Fruit fly (Drosophila melanogaster) whole organism, embryonic: ENCODE data around the gene Inx5.

Experiments
- Ada2b ChIP-seq: fragments of 200-800 bp; sonication (Bioruptor generic); IDR thresholded peaks from 2 replicates; pipeline ENCODE4 v1.3.6; 2022; ENCODE audit warnings: missing biosample characterization, missing genetic modification characterization
- Aef1 ChIP-seq: fragments of 200-800 bp; sonication (Bioruptor generic); IDR thresholded peaks from 3 replicates; pipeline ENCODE4 v1.3.6; 2022; ENCODE audit warnings: missing biosample characterization, missing genetic modification characterization
- CG10267 ChIP-seq: fragments of 200-800 bp; sonication (Bioruptor generic); optimal IDR thresholded peaks from 2 replicates; lab custom pipeline; 2018; ENCODE audit warnings: missing biosample characterization, mild to moderate bottlenecking, missing genetic modification characterization, moderate library complexity
- CG10431 ChIP-seq: fragments of 200-800 bp; sonication (Bioruptor generic); optimal IDR thresholded peaks from 3 replicates; lab custom pipeline; 2018; ENCODE audit warnings: missing biosample characterization, mild to moderate bottlenecking, missing genetic modification characterization
- CG11093 ChIP-seq: fragments of 200-800 bp; sonication (Bioruptor generic); IDR thresholded peaks from 3 replicates; pipeline ENCODE4 v1.3.6; 2022; ENCODE audit warnings: missing biosample characterization, missing genetic modification characterization
- CG12391 ChIP-seq: fragments of 200-800 bp; sonication (Bioruptor generic); optimal IDR thresholded peaks from 3 replicates; lab custom pipeline; 2018; ENCODE audit warnings: missing biosample characterization, mild to moderate bottlenecking, missing genetic modification characterization, moderate library complexity
- CG14667 ChIP-seq: fragments of 200-800 bp; sonication (Bioruptor generic); IDR thresholded peaks from 2 replicates; pipeline ENCODE4 v1.3.6; 2022; ENCODE audit warnings: missing biosample characterization, missing genetic modification characterization
- CG15269 ChIP-seq: fragments of 200-800 bp; sonication (Bioruptor generic); optimal IDR thresholded peaks from 2 replicates; lab custom pipeline; 2018; ENCODE audit warnings: missing biosample characterization, mild to moderate bottlenecking, missing genetic modification characterization, moderate library complexity
- CG15601 ChIP-seq: fragments of 200-800 bp; sonication (Bioruptor generic); optimal IDR thresholded peaks from 3 replicates; lab custom pipeline; 2019; ENCODE audit warnings: missing biosample characterization, mild to moderate bottlenecking, missing genetic modification characterization, moderate library complexity
- CG17568 ChIP-seq: fragments of 200-800 bp; sonication (Bioruptor generic); optimal IDR thresholded peaks from 2 replicates; lab custom pipeline; 2018; ENCODE audit warnings: missing biosample characterization, mild to moderate bottlenecking, missing genetic modification characterization, moderate library complexity
- CG2889 ChIP-seq: fragments of 200-800 bp; sonication (Bioruptor generic); IDR thresholded peaks from 3 replicates; pipeline ENCODE4 v1.3.6; 2022; ENCODE audit warnings: missing biosample characterization, missing genetic modification characterization
- CG31365 ChIP-seq: fragments of 200-800 bp; sonication (Bioruptor generic); optimal IDR thresholded peaks from 2 replicates; lab custom pipeline; 2018; ENCODE audit warnings: missing biosample characterization, mild to moderate bottlenecking, missing genetic modification characterization
- CG4282 ChIP-seq: fragments of 200-800 bp; sonication (Bioruptor generic); optimal IDR thresholded peaks from 2 replicates; lab custom pipeline; 2016; ENCODE audit warnings: missing biosample characterization, missing genetic modification characterization
- CG4404 ChIP-seq: fragments of 200-800 bp; sonication (Bioruptor generic); IDR thresholded peaks from 2 replicates; pipeline ENCODE4 v1.3.6; 2022; ENCODE audit warnings: missing biosample characterization, missing genetic modification characterization
- CG7372 ChIP-seq: fragments of 200-800 bp; sonication (Bioruptor generic); IDR thresholded peaks from 2 replicates; pipeline ENCODE4 v1.3.6; 2022; ENCODE audit warnings: missing biosample characterization, missing genetic modification characterization
- CG8924 ChIP-seq: fragments of 200-800 bp; optimal IDR thresholded peaks from 3 replicates; lab custom pipeline; 2019; ENCODE audit warnings: missing biosample characterization, mild to moderate bottlenecking, missing genetic modification characterization, moderate library complexity
- CG9437 ChIP-seq: fragments of 200-800 bp; sonication (Bioruptor generic); optimal IDR thresholded peaks from 2 replicates; lab custom pipeline; 2018; ENCODE audit warnings: missing biosample characterization, mild to moderate bottlenecking, missing genetic modification characterization
- CG9609 ChIP-seq: fragments of 200-800 bp; sonication (Bioruptor generic); optimal IDR thresholded peaks from 3 replicates; lab custom pipeline; 2016; ENCODE audit warnings: missing biosample characterization, missing genetic modification characterization
- Ets97D ChIP-seq: fragments of 200-800 bp; sonication (Bioruptor generic); optimal IDR thresholded peaks from 3 replicates; lab custom pipeline; 2016; ENCODE audit warnings: missing biosample characterization, missing genetic modification characterization
- HmgD ChIP-seq: fragments of 200-800 bp; sonication (Bioruptor generic); optimal IDR thresholded peaks from 3 replicates; lab custom pipeline; 2016; ENCODE audit warnings: missing biosample characterization, missing genetic modification characterization
- MBD-R2 ChIP-seq: fragments of 200-800 bp; sonication (Bioruptor generic); IDR thresholded peaks from 2 replicates; pipeline ENCODE4 v1.3.6; 2022; ENCODE audit warnings: missing biosample characterization, missing genetic modification characterization
- MESR4 ChIP-seq: fragments of 200-800 bp; sonication (Bioruptor generic); optimal IDR thresholded peaks from 2 replicates; lab custom pipeline; 2018; ENCODE audit warnings: missing biosample characterization, mild to moderate bottlenecking, missing genetic modification characterization, moderate library complexity
- Med ChIP-seq: fragments of 200-800 bp; sonication (Bioruptor generic); peaks from one replicate; lab custom pipeline; 2016; ENCODE audit warnings: missing biosample characterization, missing genetic modification characterization, mild to moderate bottlenecking, inconsistent platforms, moderate library complexity
- Mes4 ChIP-seq: fragments of 200-800 bp; sonication (Bioruptor generic); optimal IDR thresholded peaks from 2 replicates; lab custom pipeline; 2016; ENCODE audit warnings: missing biosample characterization, missing genetic modification characterization
- Mrtf ChIP-seq: fragments of 200-800 bp; sonication (Bioruptor generic); IDR thresholded peaks from 3 replicates; pipeline ENCODE4 v1.3.6; 2022; ENCODE audit warnings: missing biosample characterization, missing genetic modification characterization
- NC2β ChIP-seq: fragments of 200-800 bp; sonication (Bioruptor generic); optimal IDR thresholded peaks from 2 replicates; lab custom pipeline; 2016; ENCODE audit warnings: missing biosample characterization, missing genetic modification characterization
- Sry-β ChIP-seq: fragments of 200-800 bp; sonication (Bioruptor generic); optimal IDR thresholded peaks from 2 replicates; lab custom pipeline; 2018; ENCODE audit warnings: missing biosample characterization, mild to moderate bottlenecking, missing genetic modification characterization, moderate library complexity
- Ssrp ChIP-seq: fragments of 200-800 bp; sonication (Bioruptor generic); optimal IDR thresholded peaks from 2 replicates; lab custom pipeline; 2018; ENCODE audit warnings: missing biosample characterization, mild to moderate bottlenecking, missing genetic modification characterization, moderate library complexity
- Tbp ChIP-seq: fragments of >200 bp; optimal IDR thresholded peaks from 2 replicates; lab custom pipeline; 2018; ENCODE audit warnings: missing biosample characterization, missing genetic modification characterization
- YL-1 ChIP-seq: fragments of 200-800 bp; sonication (Bioruptor generic); optimal IDR thresholded peaks from 3 replicates; lab custom pipeline; 2017; ENCODE audit warnings: missing biosample characterization, mild to moderate bottlenecking, missing genetic modification characterization
- cato ChIP-seq: fragments of 200-800 bp; sonication (Bioruptor generic); optimal IDR thresholded peaks from 2 replicates; lab custom pipeline; 2016; ENCODE audit warnings: missing biosample characterization, missing genetic modification characterization, borderline replicate concordance
- da ChIP-seq: fragments of 200-800 bp; sonication (Bioruptor generic); optimal IDR thresholded peaks from 2 replicates; lab custom pipeline; 2016; ENCODE audit warnings: missing biosample characterization, missing genetic modification characterization
- danr ChIP-seq: fragments of 200-800 bp; sonication (Bioruptor generic); IDR thresholded peaks from 2 replicates; pipeline ENCODE4 v1.3.6; 2022; ENCODE audit warnings: missing biosample characterization, missing genetic modification characterization
- dati ChIP-seq: fragments of 200-800 bp; sonication (Bioruptor generic); IDR thresholded peaks from 2 replicates; pipeline ENCODE4 v1.3.6; 2022; ENCODE audit warnings: missing biosample characterization, missing genetic modification characterization
- dysf ChIP-seq: fragments of 200-800 bp; sonication (Bioruptor generic); IDR thresholded peaks from 3 replicates; pipeline ENCODE4 v1.3.6; 2022; ENCODE audit warnings: missing biosample characterization, missing genetic modification characterization
- gce ChIP-seq: fragments of 200-800 bp; sonication (Bioruptor generic); IDR thresholded peaks from 3 replicates; pipeline ENCODE4 v1.3.6; 2022; ENCODE audit warnings: missing biosample characterization, missing genetic modification characterization
- lilli ChIP-seq: fragments of 200-800 bp; sonication (Bioruptor generic); optimal IDR thresholded peaks from 3 replicates; lab custom pipeline; 2016; ENCODE audit warnings: missing biosample characterization, missing genetic modification characterization
- lov ChIP-seq, 2 experiments: fragments of 200-800 bp in 1 of 2; fragments of >200 bp in 1 of 2; sonication (Bioruptor generic) in 1 of 2; IDR thresholded peaks in 1 of 2; optimal IDR thresholded peaks in 1 of 2; 2 replicates in 1 of 2; 3 replicates in 1 of 2; pipeline versions ENCODE4 v1.3.6 to Lab custom; 2017 to 2022; ENCODE audit warnings: missing biosample characterization in 1 of 2, missing genetic modification characterization in 1 of 2
- mirr ChIP-seq: fragments of 200-800 bp; sonication (Bioruptor generic); optimal IDR thresholded peaks from 3 replicates; lab custom pipeline; 2018; ENCODE audit warnings: missing biosample characterization, mild to moderate bottlenecking, missing genetic modification characterization
- nau ChIP-seq: fragments of 200-800 bp; sonication (Bioruptor generic); optimal IDR thresholded peaks from 3 replicates; lab custom pipeline; 2017; ENCODE audit warnings: missing biosample characterization, mild to moderate bottlenecking, missing genetic modification characterization, missing genetic modification reagents
- pfk ChIP-seq: fragments of 200-800 bp; sonication (Bioruptor generic); optimal IDR thresholded peaks from 2 replicates; lab custom pipeline; 2018; ENCODE audit warnings: missing biosample characterization, mild to moderate bottlenecking, missing genetic modification characterization, moderate library complexity
- pnt ChIP-seq: fragments of 200-800 bp; sonication (Bioruptor generic); optimal IDR thresholded peaks from 3 replicates; lab custom pipeline; 2016; ENCODE audit warnings: missing biosample characterization, missing genetic modification characterization
- ro ChIP-seq: fragments of 200-800 bp; sonication (Bioruptor generic); IDR thresholded peaks from 2 replicates; pipeline ENCODE4 v1.3.6; 2022; ENCODE audit warnings: missing biosample characterization, missing genetic modification characterization
- scrt ChIP-seq: fragments of 200-800 bp; sonication (Bioruptor generic); optimal IDR thresholded peaks from 2 replicates; lab custom pipeline; 2018; ENCODE audit warnings: missing biosample characterization, mild to moderate bottlenecking, missing genetic modification characterization, moderate library complexity
- sd ChIP-seq: fragments of 200-800 bp; sonication (Bioruptor generic); optimal IDR thresholded peaks from 3 replicates; lab custom pipeline; 2018; ENCODE audit warnings: missing biosample characterization, mild to moderate bottlenecking, missing genetic modification characterization, moderate library complexity
- sisA ChIP-seq: fragments of 200-800 bp; sonication (Bioruptor generic); IDR thresholded peaks from 2 replicates; pipeline ENCODE4 v1.3.6; 2022; ENCODE audit warnings: missing biosample characterization, missing genetic modification characterization
- slp2 ChIP-seq: fragments of 200-800 bp; sonication (Bioruptor generic); optimal IDR thresholded peaks from 2 replicates; lab custom pipeline; 2016; ENCODE audit warnings: missing biosample characterization, missing genetic modification characterization
- ttk ChIP-seq: fragments of 200-800 bp; sonication (Bioruptor generic); IDR thresholded peaks from 2 replicates; pipeline ENCODE4 v2.1.2; 2022; ENCODE audit warnings: missing biosample characterization, missing genetic modification characterization
- wor ChIP-seq: fragments of 200-800 bp; sonication (Bioruptor generic); IDR thresholded peaks from 2 replicates; pipeline ENCODE4 v1.3.6; 2022; ENCODE audit warnings: missing biosample characterization, missing genetic modification characterization
- zfh2 ChIP-seq: fragments of 200-800 bp; sonication (Bioruptor generic); optimal IDR thresholded peaks from 2 replicates; lab custom pipeline; 2016; ENCODE audit warnings: missing biosample characterization, missing genetic modification characterization

Gene Inx5

dm6 chrX:19179696-19180255 lies 9.1 kb upstream of the Inx5 start, which contains the start of the genes CG7556 and CG7453 (continued):
- peak; percentile 28 for TF ChIP-seq scrt (GFP tag; lab: Kevin White, UChicago)
- peak; percentile 68 for TF ChIP-seq CG15601 (tag; lab: Kevin White, UChicago)
- TF ChIP-seq Ets97D (GFP tag; lab: Kevin White, UChicago): peak; percentile 61
- no peak for TF ChIP-seq gce (GFP tag; lab: Robert Waterston, UW)
- TF ChIP-seq pfk: no peak
- TF ChIP-seq danr: 0 out of 2 replicates have a peak, but pooled peaks have one; percentile 5
- no peak for TF ChIP-seq CG31365 (tag; lab: Kevin White, UChicago)
- TF ChIP-seq CG14667 (GFP tag; lab: Robert Waterston, UW): peak; percentile 28; the same call in 1 of the 2 replicates
- TF ChIP-seq Aef1 (GFP tag; lab: Robert Waterston, UW): peak; percentile 55
- TF ChIP-seq CG4282 (GFP tag; lab: Kevin White, UChicago): no peak
- TF ChIP-seq Sry-β (GFP tag; lab: Kevin White, UChicago): peak; percentile 92
- no peak for TF ChIP-seq Tbp (GFP tag; lab: Kevin White, UChicago)
- peak; percentile 67 for TF ChIP-seq pnt (GFP tag; lab: Kevin White, UChicago)
- peak; percentile 54; the same call in 1 of the 2 replicates for TF ChIP-seq wor (GFP tag; lab: Robert Waterston, UW)
- peak; percentile 90 for TF ChIP-seq Med (GFP tag; lab: Kevin White, UChicago)
- TF ChIP-seq CG15269: peak; percentile 77
- no peak for TF ChIP-seq ttk (GFP tag; lab: Robert Waterston, UW)
- TF ChIP-seq CG8924 (tag; lab: Kevin White, UChicago): peak; percentile 61
- TF ChIP-seq MESR4 (GFP tag; lab: Kevin White, UChicago): no peak
- TF ChIP-seq CG10431 (GFP tag; lab: Kevin White, UChicago): peak; percentile 18
- no peak for TF ChIP-seq CG11093 (GFP tag; lab: Robert Waterston, UW)
- no peak for TF ChIP-seq mirr (GFP tag; lab: Kevin White, UChicago)
- no peak for TF ChIP-seq dati
- peak; percentile 54 for TF ChIP-seq Mes4
- TF ChIP-seq CG9609 (GFP tag; lab: Kevin White, UChicago): peak; percentile 77
- peak; percentile 45 for TF ChIP-seq cato
- TF ChIP-seq nau (GFP tag; lab: Kevin White, UChicago): peak; percentile 34
- TF ChIP-seq slp2 (GFP tag; lab: Kevin White, UChicago): peak; percentile 78
- peak; percentile 70 for TF ChIP-seq Ssrp (tag; lab: Kevin White, UChicago)
- TF ChIP-seq lilli (GFP tag; lab: Kevin White, UChicago): peak; percentile 87
- TF ChIP-seq Mrtf (GFP tag; lab: Robert Waterston, UW): no peak
- TF ChIP-seq sd (tag; lab: Kevin White, UChicago): peak; percentile 4
- peak; percentile 54; the same call in 1 of the 2 replicates for TF ChIP-seq sisA (GFP tag; lab: Robert Waterston, UW)
- TF ChIP-seq ro: no peak
- peak; percentile 44 for TF ChIP-seq CG17568
- TF ChIP-seq Ada2b (GFP tag; lab: Robert Waterston, UW): peak; percentile 45; the same call in 1 of the 2 replicates
- 0 out of 3 replicates have a peak, but pooled peaks have one; percentile 54 for TF ChIP-seq CG2889
- peak; percentile 80 for TF ChIP-seq YL-1 (GFP tag; lab: Kevin White, UChicago)
- TF ChIP-seq HmgD: peak; percentile 28
- TF ChIP-seq MBD-R2 (GFP tag; lab: Robert Waterston, UW): peak; percentile 83
- TF ChIP-seq zfh2: peak; percentile 83
- TF ChIP-seq CG12391: peak; percentile 89
- TF ChIP-seq CG10267 (tag; lab: Kevin White, UChicago): peak; percentile 76
- TF ChIP-seq CG7372 (GFP tag; lab: Robert Waterston, UW): 0 out of 2 replicates have a peak, but pooled peaks have one; percentile 21
- TF ChIP-seq da (GFP tag; lab: Kevin White, UChicago): peak; percentile 35
- peak; percentile 32 for TF ChIP-seq CG4404 (GFP tag; lab: Robert Waterston, UW)
- TF ChIP-seq lov (optimal IDR thresholded peaks at IDR 0.05; lab: Kevin White, UChicago): no peak
- no peak for TF ChIP-seq lov (GFP tag; IDR thresholded peaks at IDR 0.05; lab: Robert Waterston, UW)
- peak; percentile 54 for TF ChIP-seq CG9437
- TF ChIP-seq NC2β (GFP tag; lab: Kevin White, UChicago): peak; percentile 42
- TF ChIP-seq dysf (GFP tag; lab: Robert Waterston, UW): peak; percentile 76
